Worm (Caenorhabditis elegans) whole organism, late embryonic: ENCODE results near the gene melo-1.

Experiments
- C08G9.2 ChIP-seq: sonication (generic microtip); optimal IDR thresholded peaks from 2 replicates; lab custom pipeline; 2016; ENCODE audit warnings: mild to moderate bottlenecking, missing genetic modification characterization, moderate library complexity, missing compliant biosample characterization
- C38D4.7 ChIP-seq: fragments of 200-800 bp; sonication (Bioruptor generic); optimal IDR thresholded peaks from 2 replicates; lab custom pipeline; 2018; ENCODE audit warnings: mild to moderate bottlenecking, missing genetic modification characterization, moderate library complexity, missing compliant biosample characterization
- F13H6.1 ChIP-seq: sonication (generic microtip); optimal IDR thresholded peaks from 2 replicates; lab custom pipeline; 2016; ENCODE audit warnings: missing genetic modification characterization, missing compliant biosample characterization
- K09A11.1 ChIP-seq: sonication (generic microtip); optimal IDR thresholded peaks from 2 replicates; lab custom pipeline; 2017; ENCODE audit warnings: antibody characterized with exemption, mild to moderate bottlenecking, missing genetic modification characterization, missing compliant biosample characterization; ENCODE audit not compliant: insufficient read depth
- Y22D7AL.16 ChIP-seq: sonication (generic microtip); optimal IDR thresholded peaks from 2 replicates; lab custom pipeline; 2016; ENCODE audit warnings: missing genetic modification characterization, missing compliant biosample characterization
- ama-1 ChIP-seq: fragments of 150-350 bp; optimal IDR thresholded peaks from 2 replicates; lab custom pipeline; 2014
- ceh-14 ChIP-seq: sonication (generic microtip); optimal IDR thresholded peaks from 2 replicates; lab custom pipeline; 2016; ENCODE audit warnings: missing genotype, missing genetic modification characterization, missing compliant biosample characterization
- ceh-18 ChIP-seq: sonication (generic microtip); optimal IDR thresholded peaks from 2 replicates; lab custom pipeline; 2016; ENCODE audit warnings: missing genetic modification characterization, missing compliant biosample characterization
- ceh-19 ChIP-seq: fragments of 200-800 bp; sonication (Bioruptor generic); optimal IDR thresholded peaks from 2 replicates; lab custom pipeline; 2018; ENCODE audit warnings: mild to moderate bottlenecking, missing genetic modification characterization, missing compliant biosample characterization
- ceh-2 ChIP-seq: sonication (generic microtip); optimal IDR thresholded peaks from 2 replicates; lab custom pipeline; 2016; ENCODE audit warnings: missing genotype, missing genetic modification characterization, missing compliant biosample characterization
- ceh-22 ChIP-seq: sonication (generic microtip); optimal IDR thresholded peaks from 2 replicates; lab custom pipeline; 2017; ENCODE audit warnings: missing biosample characterization, missing genetic modification characterization
- ceh-30 ChIP-seq: fragments of 150-350 bp; optimal IDR thresholded peaks from 2 replicates; lab custom pipeline; 2014; ENCODE audit warnings: missing biosample characterization, missing genetic modification characterization
- ceh-31 ChIP-seq: sonication (generic microtip); optimal IDR thresholded peaks from 2 replicates; lab custom pipeline; 2016; ENCODE audit warnings: missing genetic modification characterization, missing compliant biosample characterization
- ceh-34 ChIP-seq: sonication (generic microtip); optimal IDR thresholded peaks from 2 replicates; lab custom pipeline; 2016; ENCODE audit warnings: mild to moderate bottlenecking, missing genetic modification characterization, missing compliant biosample characterization
- ceh-48 ChIP-seq: sonication (generic microtip); optimal IDR thresholded peaks from 2 replicates; lab custom pipeline; 2016; ENCODE audit warnings: missing genetic modification characterization, inconsistent platforms, missing compliant biosample characterization
- ceh-6 ChIP-seq: fragments of 200-800 bp; sonication (Bioruptor generic); optimal IDR thresholded peaks from 2 replicates; lab custom pipeline; 2018; ENCODE audit warnings: mild to moderate bottlenecking, missing genetic modification characterization, missing compliant biosample characterization
- che-1 ChIP-seq: sonication (generic microtip); optimal IDR thresholded peaks from 2 replicates; lab custom pipeline; 2016; ENCODE audit warnings: mild to moderate bottlenecking, missing genetic modification characterization, missing compliant biosample characterization
- dmd-4 ChIP-seq: sonication (generic microtip); optimal IDR thresholded peaks from 2 replicates; lab custom pipeline; 2016; ENCODE audit warnings: borderline replicate concordance, missing genetic modification characterization, missing compliant biosample characterization
- elt-2 ChIP-seq: sonication (generic microtip); optimal IDR thresholded peaks from 2 replicates; lab custom pipeline; 2016; ENCODE audit warnings: missing genetic modification reagents, missing genetic modification characterization, missing compliant biosample characterization
- ets-4 ChIP-seq: sonication (generic microtip); optimal IDR thresholded peaks from 2 replicates; lab custom pipeline; 2016; ENCODE audit warnings: missing genetic modification characterization, missing compliant biosample characterization
- eyg-1 ChIP-seq: sonication (generic microtip); optimal IDR thresholded peaks from 2 replicates; lab custom pipeline; 2016; ENCODE audit warnings: missing genotype, missing genetic modification characterization, missing compliant biosample characterization
- fkh-10 ChIP-seq: fragments of 150-350 bp; optimal IDR thresholded peaks from 2 replicates; lab custom pipeline; 2014; ENCODE audit warnings: missing biosample characterization, missing genetic modification reagents, missing genetic modification characterization
- hlh-13 ChIP-seq: fragments of 200-800 bp; sonication (Bioruptor generic); optimal IDR thresholded peaks from 2 replicates; lab custom pipeline; 2018; ENCODE audit warnings: mild to moderate bottlenecking, missing genetic modification characterization, missing compliant biosample characterization
- hlh-15 ChIP-seq: sonication (generic microtip); optimal IDR thresholded peaks from 2 replicates; lab custom pipeline; 2016; ENCODE audit warnings: missing genetic modification characterization, missing compliant biosample characterization
- hlh-30 ChIP-seq: sonication (generic microtip); optimal IDR thresholded peaks from 2 replicates; lab custom pipeline; 2017; ENCODE audit warnings: antibody characterized with exemption, missing genetic modification characterization, missing compliant biosample characterization; ENCODE audit not compliant: insufficient read depth
- hlh-6 ChIP-seq: sonication (generic microtip); optimal IDR thresholded peaks from 2 replicates; lab custom pipeline; 2016; ENCODE audit warnings: missing genotype, missing genetic modification characterization, missing compliant biosample characterization
- lim-6 ChIP-seq: sonication (generic microtip); optimal IDR thresholded peaks from 2 replicates; lab custom pipeline; 2016; ENCODE audit warnings: missing genetic modification characterization, missing compliant biosample characterization
- lin-11 ChIP-seq: fragments of 200-800 bp; sonication (Bioruptor generic); optimal IDR thresholded peaks from 2 replicates; lab custom pipeline; 2018; ENCODE audit warnings: mild to moderate bottlenecking, missing genetic modification characterization, missing compliant biosample characterization
- nfya-1 ChIP-seq: sonication (generic microtip); optimal IDR thresholded peaks from 2 replicates; lab custom pipeline; 2017; ENCODE audit warnings: missing genetic modification characterization, mild to moderate bottlenecking, missing compliant biosample characterization, antibody characterized with exemption, moderate library complexity
- nhr-11 ChIP-seq: fragments of 150-350 bp; optimal IDR thresholded peaks from 2 replicates; lab custom pipeline; 2014; ENCODE audit warnings: missing biosample characterization, missing genetic modification characterization
- nhr-232 ChIP-seq: sonication (generic microtip); optimal IDR thresholded peaks from 2 replicates; lab custom pipeline; 2016; ENCODE audit warnings: missing genetic modification characterization, missing compliant biosample characterization
- npax-4 ChIP-seq: sonication (generic microtip); optimal IDR thresholded peaks from 2 replicates; lab custom pipeline; 2016; ENCODE audit warnings: missing genetic modification characterization, missing compliant biosample characterization
- odd-2 ChIP-seq: sonication (generic microtip); optimal IDR thresholded peaks from 2 replicates; lab custom pipeline; 2017; ENCODE audit warnings: antibody characterized with exemption, mild to moderate bottlenecking, missing genetic modification characterization, missing compliant biosample characterization
- pax-1 ChIP-seq: fragments of 150-350 bp; optimal IDR thresholded peaks from 2 replicates; lab custom pipeline; 2014; ENCODE audit warnings: missing biosample characterization, missing genetic modification characterization
- pha-2 ChIP-seq: sonication (generic microtip); optimal IDR thresholded peaks from 2 replicates; lab custom pipeline; 2017; ENCODE audit warnings: mild to moderate bottlenecking, missing genetic modification characterization, missing compliant biosample characterization
- pqm-1 ChIP-seq: sonication (generic microtip); optimal IDR thresholded peaks from 2 replicates; lab custom pipeline; 2016; ENCODE audit warnings: missing genetic modification characterization, missing compliant biosample characterization
- pros-1 ChIP-seq: fragments of 150-350 bp; optimal IDR thresholded peaks from 2 replicates; lab custom pipeline; 2014; ENCODE audit warnings: missing biosample characterization, missing genetic modification reagents, missing genetic modification characterization
- sox-4 ChIP-seq: sonication (generic microtip); optimal IDR thresholded peaks from 2 replicates; lab custom pipeline; 2017; ENCODE audit warnings: mild to moderate bottlenecking, missing genetic modification characterization, inconsistent platforms, missing compliant biosample characterization
- tbx-2 ChIP-seq: sonication (generic microtip); optimal IDR thresholded peaks from 2 replicates; lab custom pipeline; 2016; ENCODE audit warnings: missing genetic modification characterization, missing compliant biosample characterization
- ttx-3 ChIP-seq: sonication (generic microtip); optimal IDR thresholded peaks from 2 replicates; lab custom pipeline; 2016; ENCODE audit warnings: missing genetic modification reagents, missing genetic modification characterization, missing compliant biosample characterization
- unc-3 ChIP-seq, 2 experiments: fragments of 200-800 bp in 1 of 2; sonication (Bioruptor generic) in 1 of 2; sonication (generic microtip) in 1 of 2; conservative IDR thresholded peaks in 1 of 2; optimal IDR thresholded peaks in 1 of 2; 2 replicates each; pipeline versions ENCODE4 v1.3.6 to Lab custom; 2016 to 2022; ENCODE audit warnings: missing compliant biosample characterization in 2 of 2, missing genetic modification characterization in 2 of 2, missing genetic modification reagents in 1 of 2
- unc-42 ChIP-seq: sonication (generic microtip); optimal IDR thresholded peaks from 2 replicates; lab custom pipeline; 2016; ENCODE audit warnings: missing genotype, missing genetic modification characterization, missing compliant biosample characterization
- unc-55 ChIP-seq: sonication (generic microtip); optimal IDR thresholded peaks from 2 replicates; lab custom pipeline; 2017; ENCODE audit warnings: missing biosample characterization, missing genetic modification reagents, missing genetic modification characterization
- ztf-16 ChIP-seq: sonication (generic microtip); optimal IDR thresholded peaks from 2 replicates; lab custom pipeline; 2017; ENCODE audit warnings: missing genetic modification characterization, missing compliant biosample characterization

The melo-1 gene

DNA sequence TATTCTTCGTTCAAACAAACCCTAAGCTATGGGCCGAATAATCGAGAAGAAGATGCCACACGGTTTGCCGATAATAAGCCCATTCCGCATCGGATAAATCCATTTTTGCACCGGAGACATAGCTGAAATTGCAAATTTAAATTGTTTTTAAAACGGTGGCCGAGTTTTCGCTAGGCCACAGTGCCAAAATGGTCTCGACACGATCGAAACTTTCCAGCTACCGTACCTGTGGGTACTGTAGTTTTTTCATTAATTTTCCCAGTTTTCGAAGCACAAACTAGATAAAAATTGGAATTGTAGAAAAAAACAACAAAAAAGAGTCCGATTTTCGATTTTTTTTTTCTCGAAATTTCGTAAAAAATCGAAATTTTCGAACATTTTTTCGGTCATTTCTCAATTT is 41.4 kb downstream of the melo-1 start:
- TF ChIP-seq nfya-1 (no peak), ets-4 (no peak), eyg-1 (tag; lab: Kevin White, UChicago) (no peak), lim-6 (tag; lab: Kevin White, UChicago) (no peak), ceh-18 (tag; lab: Kevin White, UChicago) (no peak), C08G9.2 (tag; lab: Kevin White, UChicago) (no peak), ceh-19 (GFP tag; lab: Kevin White, UChicago) (no peak)

DNA sequence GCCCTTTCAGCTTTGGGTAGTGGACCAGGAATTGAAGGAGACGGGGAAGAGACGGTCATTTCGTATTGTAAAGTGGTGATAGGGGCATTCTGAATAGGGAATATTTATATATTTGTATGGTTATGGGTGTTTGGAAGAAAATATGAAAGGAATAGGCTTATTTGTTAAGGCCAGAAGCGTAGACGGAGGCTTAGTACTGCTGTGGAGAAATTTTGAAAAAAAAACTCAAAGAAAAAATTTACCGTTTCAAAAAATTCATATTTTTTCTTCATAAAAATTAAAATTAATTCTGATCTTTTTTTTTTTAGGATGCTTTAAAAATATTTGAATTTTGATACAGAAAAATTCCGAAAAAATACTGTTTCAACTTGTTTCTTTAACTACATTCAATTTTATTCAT is 42.2 kb downstream of the melo-1 start, which contains the start of gene hhat-2:
TSS of gene hhat-2 (minus strand) at position 101 of the 400 bp plus-strand sequence.
- TF ChIP-seq F13H6.1: no peak
- no peak for TF ChIP-seq ceh-18 (tag; lab: Kevin White, UChicago)
- TF ChIP-seq ztf-16: no peak
- TF ChIP-seq ceh-14 (tag; lab: Kevin White, UChicago): no peak
- TF ChIP-seq ceh-34 (tag; lab: Kevin White, UChicago): no peak
- no peak for TF ChIP-seq Y22D7AL.16
- no peak for TF ChIP-seq C38D4.7
- no peak for TF ChIP-seq pha-2
- TF ChIP-seq lin-11: no peak
- no peak for TF ChIP-seq hlh-30 (tag; lab: Kevin White, UChicago)
- TF ChIP-seq ceh-48 (tag; lab: Kevin White, UChicago): no peak
- TF ChIP-seq tbx-2 (tag; lab: Kevin White, UChicago): no peak

DNA sequence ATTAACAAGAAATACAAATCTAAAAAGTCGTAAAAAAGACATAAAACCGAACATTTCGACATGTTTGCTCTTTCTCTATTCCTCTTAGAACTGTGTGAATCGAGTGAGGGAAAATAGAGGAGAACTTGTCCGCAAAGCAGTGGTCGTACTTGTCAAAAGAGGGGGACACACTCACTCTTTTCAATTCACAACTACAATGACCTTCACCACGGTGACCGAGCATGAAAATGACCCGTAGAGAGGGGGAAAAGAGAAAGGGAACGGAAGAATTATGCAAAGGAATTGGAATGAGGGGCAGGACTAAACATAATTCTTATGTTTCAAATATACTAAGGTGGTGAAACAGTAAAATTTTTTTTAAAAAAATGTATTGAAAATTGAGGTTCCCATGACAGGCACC is 46.7 kb downstream of the melo-1 start:
- no peak for TF ChIP-seq elt-2 (tag; lab: Kevin White, UChicago)
- no peak for TF ChIP-seq hlh-15 (tag; lab: Kevin White, UChicago)
- TF ChIP-seq eyg-1 (tag; lab: Kevin White, UChicago): no peak
- TF ChIP-seq pax-1 (tag; lab: Kevin White, UChicago): peak; percentile 70
- TF ChIP-seq ceh-30 (tag; lab: Kevin White, UChicago): no peak
- no peak for TF ChIP-seq ama-1
- TF ChIP-seq ceh-31 (tag; lab: Kevin White, UChicago): peak; percentile 21
- TF ChIP-seq ttx-3 (tag; lab: Kevin White, UChicago): no peak
- TF ChIP-seq pros-1 (tag; lab: Kevin White, UChicago): no peak
- TF ChIP-seq hlh-6 (tag; lab: Kevin White, UChicago): no peak
- TF ChIP-seq Y22D7AL.16: no peak
- no peak for TF ChIP-seq nhr-232 (tag; lab: Kevin White, UChicago)
- peak; percentile 13 for TF ChIP-seq nfya-1
- TF ChIP-seq ceh-22: no peak

DNA sequence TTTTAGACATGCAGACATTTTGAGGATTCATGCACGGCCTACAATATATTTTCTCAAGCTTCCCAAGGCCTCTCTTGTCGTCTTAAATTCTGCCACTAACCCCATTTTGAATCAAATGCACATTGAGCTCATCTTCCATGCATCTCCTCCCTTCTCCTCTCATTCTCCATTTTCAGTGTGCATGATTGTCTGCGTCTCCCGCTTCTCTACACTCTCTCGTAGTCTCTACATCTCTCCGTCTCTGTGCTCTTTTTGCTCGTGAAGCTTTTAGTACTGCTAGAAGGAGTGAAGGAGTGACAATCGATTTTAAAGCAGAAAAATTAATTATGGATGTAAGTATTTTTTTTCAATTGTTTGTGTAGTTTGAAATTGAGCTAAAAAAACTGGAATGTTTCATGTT is 50.1 kb downstream of the melo-1 start, which contains the start of gene Y57G11C.22:
TSS of gene Y57G11C.22 (plus strand) at position 327 of the 400 bp plus-strand sequence.
- TF ChIP-seq unc-42 (tag; lab: Kevin White, UChicago) (peak; percentile 37), unc-55 (peak; percentile 23), ceh-31 (tag; lab: Kevin White, UChicago) (peak; percentile 35), nfya-1 (peak; percentile 11), dmd-4 (tag; lab: Kevin White, UChicago) (no peak), K09A11.1 (tag; lab: Kevin White, UChicago) (no peak), fkh-10 (GFP tag; lab: Kevin White, UChicago) (no peak), pqm-1 (tag; lab: Kevin White, UChicago) (no peak)

DNA sequence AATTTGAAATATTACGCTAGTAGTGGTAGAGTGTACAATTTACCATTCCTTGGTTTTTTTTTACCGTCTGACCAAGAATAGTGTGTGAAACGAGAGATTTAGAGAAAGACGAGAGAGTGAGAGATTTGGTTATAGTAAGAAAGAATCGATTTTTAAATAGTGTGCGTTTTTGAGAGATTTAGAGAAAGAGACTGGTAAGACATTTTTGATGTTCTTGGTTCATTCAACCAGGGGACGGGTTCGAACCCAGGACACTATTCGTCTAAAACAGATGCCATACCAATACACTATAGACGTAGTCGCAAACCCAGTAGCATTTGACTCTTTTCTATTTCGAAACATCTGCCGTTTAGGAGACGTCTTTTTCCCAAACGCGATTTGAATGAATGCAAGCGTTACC is 51.3 kb downstream of the melo-1 start:
- TF ChIP-seq ama-1 (no peak), ztf-16 (peak; percentile 66), sox-4 (tag; lab: Kevin White, UChicago) (peak; percentile 72), odd-2 (no peak), hlh-13 (GFP tag; lab: Kevin White, UChicago) (peak; percentile 77), unc-55 (no peak), pqm-1 (tag; lab: Kevin White, UChicago) (peak; percentile 24), che-1 (tag; lab: Kevin White, UChicago) (peak; percentile 80), pros-1 (tag; lab: Kevin White, UChicago) (no peak), nhr-11 (tag; lab: Kevin White, UChicago) (no peak), fkh-10 (GFP tag; lab: Kevin White, UChicago) (no peak), ceh-6 (GFP tag; lab: Kevin White, UChicago) (peak; percentile 76), ceh-2 (tag; lab: Kevin White, UChicago) (peak; percentile 55), unc-3 (GFP tag; conservative IDR thresholded peaks at IDR 0.05; lab: Robert Waterston, UW) (peak; percentile 30; the same call in 1 of the 2 replicates), unc-3 (tag; optimal IDR thresholded peaks at IDR 0.05; lab: Kevin White, UChicago) (peak; percentile 56), ets-4 (no peak), ceh-34 (tag; lab: Kevin White, UChicago) (peak; percentile 48), hlh-15 (tag; lab: Kevin White, UChicago) (peak; percentile 30), pax-1 (tag; lab: Kevin White, UChicago) (no peak), npax-4 (tag; lab: Kevin White, UChicago) (peak; percentile 11), dmd-4 (tag; lab: Kevin White, UChicago) (no peak), ceh-18 (tag; lab: Kevin White, UChicago) (peak; percentile 50)
